Worm (Caenorhabditis elegans) whole organism, young adult: ENCODE measurements around the gene C41A3.2.

Experiments used
- F23B12.7 ChIP-seq: sonication (generic microtip); optimal IDR thresholded peaks from 2 replicates; lab custom pipeline; 2017; ENCODE audit warnings: missing genetic modification characterization, mild to moderate bottlenecking, missing compliant biosample characterization, antibody characterized with exemption, moderate library complexity; ENCODE audit not compliant: insufficient read depth
- Y53G8AR.9 ChIP-seq: fragments of 200-800 bp; sonication (Bioruptor generic); conservative IDR thresholded peaks from 2 replicates; pipeline ENCODE4 v1.3.6; 2022; ENCODE audit warnings: missing genetic modification reagents, missing genetic modification characterization, missing compliant biosample characterization
- ceh-91 ChIP-seq: fragments of 200-800 bp; sonication (Bioruptor generic); IDR thresholded peaks from 2 replicates; pipeline ENCODE4 v1.3.6; 2022; ENCODE audit warnings: missing genetic modification reagents, missing genetic modification characterization, missing compliant biosample characterization
- him-1 ChIP-seq: sonication (generic microtip); optimal IDR thresholded peaks from 2 replicates; lab custom pipeline; 2016; ENCODE audit warnings: missing genotype, missing genetic modification reagents, missing genetic modification characterization, missing compliant biosample characterization
- rpc-1 ChIP-seq, 2 experiments: fragments of 150-350 bp in 1 of 2; sonication (generic microtip) in 1 of 2; optimal IDR thresholded peaks; 2 replicates each; lab custom pipeline; 2014 to 2018; ENCODE audit warnings: missing biosample characterization in 1 of 2, missing genetic modification characterization in 1 of 2, missing genetic modification reagents in 1 of 2, missing genotype in 1 of 2

DNA sequence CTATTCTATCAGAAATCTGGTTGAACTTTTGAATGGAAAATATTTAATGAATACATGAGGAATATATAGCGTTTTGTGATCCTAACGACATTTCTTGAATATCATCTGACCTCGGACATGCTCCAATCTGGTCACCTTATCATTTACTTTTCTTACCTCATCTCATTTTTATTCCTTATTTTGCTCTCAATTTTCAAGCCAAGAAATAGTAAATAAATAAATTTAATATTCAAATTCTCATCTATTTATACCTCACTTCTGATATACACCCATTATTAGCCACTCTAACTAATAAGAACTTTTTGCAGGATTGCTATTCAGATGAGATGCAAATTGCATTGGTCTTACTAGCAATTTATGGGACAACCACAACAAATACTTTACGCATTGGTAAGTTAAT, 46.8 kb upstream of the C41A3.2 start, which contains the start of gene ddr-1:
- TF ChIP-seq Y53G8AR.9 (GFP tag; lab: Robert Waterston, UW) = no peak
- no peak for TF ChIP-seq F23B12.7 (tag; lab: Kevin White, UChicago)
- TF ChIP-seq ceh-91 (GFP tag; lab: Robert Waterston, UW) = no peak
- TF ChIP-seq rpc-1 (optimal IDR thresholded peaks at IDR 0.05; lab: Kevin White, UChicago) = no peak
- no peak for TF ChIP-seq rpc-1 (tag; optimal IDR thresholded peaks at IDR 0.05; lab: Kevin White, UChicago)
- TF ChIP-seq him-1 = no peak
